Worm (Caenorhabditis elegans) whole organism, L4 larva: ENCODE results near the gene F55C12.6.

Experiments
- aly-2 ChIP-seq: sonication (generic microtip); optimal IDR thresholded peaks from 2 replicates; lab custom pipeline; 2018; ENCODE audit warnings: missing biosample characterization, missing genetic modification characterization
- lin-39 ChIP-seq: fragments of 150-350 bp; optimal IDR thresholded peaks from 2 replicates; lab custom pipeline; 2014; ENCODE audit warnings: missing biosample characterization, missing genetic modification reagents, missing genetic modification characterization
- skn-1 ChIP-seq: fragments of 150-350 bp; optimal IDR thresholded peaks from 2 replicates; lab custom pipeline; 2014; ENCODE audit warnings: missing biosample characterization, missing genetic modification characterization

ce11 chrII:5902139-5902538 lies 26.2 kb upstream of the F55C12.6 start:
- TF ChIP-seq skn-1 (tag; lab: Kevin White, UChicago) (no peak), aly-2 (tag; lab: Kevin White, UChicago) (no peak), lin-39 (tag; lab: Kevin White, UChicago) (no peak)
